Worm (Caenorhabditis elegans) whole organism, L1 larva: ENCODE measurements around the gene str-231.

ENCODE experiments used
- C16A3.4 ChIP-seq: fragments of 150-350 bp; optimal IDR thresholded peaks from 2 replicates; lab custom pipeline; 2014; ENCODE audit warnings: missing biosample characterization, missing genetic modification characterization
- Y116A8C.19 ChIP-seq: sonication (generic microtip); optimal IDR thresholded peaks from 2 replicates; lab custom pipeline; 2016; ENCODE audit warnings: missing compliant biosample characterization, missing genetic modification characterization, borderline replicate concordance
- alr-1 ChIP-seq: fragments of 200-800 bp; sonication (Bioruptor generic); optimal IDR thresholded peaks from 2 replicates; lab custom pipeline; 2018; ENCODE audit warnings: borderline replicate concordance, mild to moderate bottlenecking, missing genetic modification characterization, missing compliant biosample characterization
- aly-2 ChIP-seq: fragments of 150-350 bp; optimal IDR thresholded peaks from 2 replicates; lab custom pipeline; 2014; ENCODE audit warnings: missing biosample characterization, missing genetic modification characterization
- blmp-1 ChIP-seq: fragments of 150-350 bp; optimal IDR thresholded peaks from 2 replicates; lab custom pipeline; 2014; ENCODE audit warnings: missing biosample characterization, missing genetic modification characterization
- ceh-8 ChIP-seq: fragments of 200-800 bp; sonication (Bioruptor generic); optimal IDR thresholded peaks from 2 replicates; lab custom pipeline; 2018; ENCODE audit warnings: mild to moderate bottlenecking, missing genetic modification characterization, moderate library complexity, missing compliant biosample characterization
- ceh-82 ChIP-seq, 3 experiments: fragments of 150-350 bp in 1 of 3; sonication (generic microtip) in 2 of 3; optimal IDR thresholded peaks; 2 replicates each; lab custom pipeline; 2014 to 2017; ENCODE audit warnings: missing biosample characterization in 3 of 3, missing genetic modification characterization in 3 of 3
- ceh-88 ChIP-seq: fragments of 200-800 bp; sonication (Bioruptor generic); IDR thresholded peaks from 2 replicates; pipeline ENCODE4 v1.3.6; 2022; ENCODE audit warnings: missing genetic modification characterization, missing compliant biosample characterization
- ceh-90 ChIP-seq: sonication (generic microtip); optimal IDR thresholded peaks from 2 replicates; lab custom pipeline; 2016; ENCODE audit warnings: missing genetic modification characterization, missing compliant biosample characterization
- ces-1 ChIP-seq: fragments of 150-350 bp; optimal IDR thresholded peaks from 2 replicates; lab custom pipeline; 2014; ENCODE audit warnings: missing biosample characterization, missing genetic modification reagents, missing genetic modification characterization
- dpl-1 ChIP-seq, 3 experiments: fragments of 150-350 bp in 2 of 3; sonication (generic microtip) in 1 of 3; optimal IDR thresholded peaks; 2 replicates each; lab custom pipeline; 2014 to 2017; ENCODE audit warnings: missing biosample characterization in 3 of 3, missing genetic modification characterization in 3 of 3, missing genetic modification reagents in 3 of 3
- efl-1 ChIP-seq, 4 experiments: fragments of 150-350 bp; optimal IDR thresholded peaks in 3 of 4; peaks in 1 of 4; 1 replicate in 1 of 4; 2 replicates in 3 of 4; lab custom pipeline; 2014; ENCODE audit warnings: missing biosample characterization in 2 of 4, missing genetic modification characterization in 2 of 4, missing genetic modification reagents in 2 of 4
- efl-3 ChIP-seq: fragments of 200-800 bp; sonication (Bioruptor generic); optimal IDR thresholded peaks from 2 replicates; lab custom pipeline; 2018; ENCODE audit warnings: mild to moderate bottlenecking, missing genetic modification characterization, missing compliant biosample characterization
- egl-27 ChIP-seq, 2 experiments: fragments of 150-350 bp in 1 of 2; sonication (generic microtip); optimal IDR thresholded peaks; 3 replicates each; lab custom pipeline; 2017 to 2018; ENCODE audit warnings: missing biosample characterization in 2 of 2, missing genetic modification characterization in 2 of 2, missing genetic modification reagents in 2 of 2
- fkh-4 ChIP-seq: sonication (generic microtip); optimal IDR thresholded peaks from 2 replicates; lab custom pipeline; 2016; ENCODE audit warnings: missing compliant biosample characterization, missing genetic modification characterization, borderline replicate concordance
- fkh-8 ChIP-seq: sonication (generic microtip); optimal IDR thresholded peaks from 2 replicates; lab custom pipeline; 2016; ENCODE audit warnings: mild to moderate bottlenecking, missing genetic modification characterization, missing compliant biosample characterization
- grh-1 ChIP-seq: fragments of 200-800 bp; sonication (Bioruptor generic); IDR thresholded peaks from 2 replicates; pipeline ENCODE4 v1.3.6; 2022; ENCODE audit warnings: missing genetic modification reagents, missing genetic modification characterization, missing compliant biosample characterization
- hlh-17 ChIP-seq: fragments of 200-800 bp; sonication (Bioruptor generic); optimal IDR thresholded peaks from 2 replicates; lab custom pipeline; 2018; ENCODE audit warnings: missing genetic modification characterization, mild to moderate bottlenecking, missing compliant biosample characterization, moderate library complexity, borderline replicate concordance
- hpl-2 ChIP-seq: fragments of 150-350 bp; optimal IDR thresholded peaks from 2 replicates; lab custom pipeline; 2014; ENCODE audit warnings: missing biosample characterization, missing genetic modification reagents, missing genetic modification characterization
- irx-1 ChIP-seq: sonication (generic microtip); optimal IDR thresholded peaks from 2 replicates; lab custom pipeline; 2016; ENCODE audit warnings: missing genetic modification characterization, missing compliant biosample characterization
- isw-1 ChIP-seq: fragments of 200-800 bp; sonication (Bioruptor generic); IDR thresholded peaks from 2 replicates; pipeline ENCODE4 v1.3.6; 2022; ENCODE audit warnings: missing genetic modification characterization, missing compliant biosample characterization
- jun-1 ChIP-seq: fragments of 150-350 bp; optimal IDR thresholded peaks from 2 replicates; lab custom pipeline; 2014; ENCODE audit warnings: missing biosample characterization, missing genetic modification reagents, missing genetic modification characterization
- lin-13 ChIP-seq: fragments of 150-350 bp; optimal IDR thresholded peaks from 2 replicates; lab custom pipeline; 2014; ENCODE audit warnings: missing biosample characterization, missing genetic modification reagents, missing genetic modification characterization
- lin-15B ChIP-seq: fragments of 150-350 bp; sonication (generic microtip); optimal IDR thresholded peaks from 3 replicates; lab custom pipeline; 2014; ENCODE audit warnings: missing biosample characterization, missing genetic modification characterization
- lin-39 ChIP-seq: fragments of 150-350 bp; optimal IDR thresholded peaks from 2 replicates; lab custom pipeline; 2014; ENCODE audit warnings: missing biosample characterization, missing genetic modification reagents, missing genetic modification characterization
- mdl-1 ChIP-seq, 2 experiments: fragments of 150-350 bp; optimal IDR thresholded peaks; 2 replicates each; lab custom pipeline; 2014 to 2017; ENCODE audit warnings: missing biosample characterization in 2 of 2, missing genetic modification characterization in 2 of 2, inconsistent platforms in 1 of 2
- nhr-11 ChIP-seq: fragments of 150-350 bp; optimal IDR thresholded peaks from 2 replicates; lab custom pipeline; 2014; ENCODE audit warnings: missing biosample characterization, missing genetic modification characterization
- nhr-12 ChIP-seq: sonication (generic microtip); optimal IDR thresholded peaks from 2 replicates; lab custom pipeline; 2017; ENCODE audit warnings: missing biosample characterization, missing genetic modification characterization
- nhr-20 ChIP-seq: sonication (generic microtip); optimal IDR thresholded peaks from 2 replicates; lab custom pipeline; 2016; ENCODE audit warnings: mild to moderate bottlenecking, missing genetic modification characterization, missing compliant biosample characterization
- nhr-84 ChIP-seq: sonication (generic microtip); optimal IDR thresholded peaks from 2 replicates; lab custom pipeline; 2017; ENCODE audit warnings: missing biosample characterization, missing genetic modification characterization
- snpc-4 ChIP-seq: fragments of 150-350 bp; optimal IDR thresholded peaks from 2 replicates; lab custom pipeline; 2014; ENCODE audit warnings: missing biosample characterization, missing genetic modification characterization
- sup-37 ChIP-seq: fragments of 200-800 bp; sonication (Bioruptor generic); optimal IDR thresholded peaks from 2 replicates; lab custom pipeline; 2018; ENCODE audit warnings: mild to moderate bottlenecking, missing genetic modification characterization, missing compliant biosample characterization
- swsn-7 ChIP-seq: sonication (generic microtip); optimal IDR thresholded peaks from 2 replicates; lab custom pipeline; 2016; ENCODE audit warnings: missing genetic modification characterization, missing compliant biosample characterization
- tbx-2 ChIP-seq: sonication (generic microtip); optimal IDR thresholded peaks from 2 replicates; lab custom pipeline; 2016; ENCODE audit warnings: missing genetic modification characterization, missing compliant biosample characterization
- tlp-1 ChIP-seq: fragments of 150-350 bp; optimal IDR thresholded peaks from 2 replicates; lab custom pipeline; 2014; ENCODE audit warnings: missing biosample characterization, missing genetic modification characterization
- unc-130 ChIP-seq: fragments of 150-350 bp; optimal IDR thresholded peaks from 2 replicates; lab custom pipeline; 2017; ENCODE audit warnings: missing biosample characterization, missing genetic modification characterization, inconsistent platforms
- unc-30 ChIP-seq: sonication (generic microtip); optimal IDR thresholded peaks from 2 replicates; lab custom pipeline; 2017; ENCODE audit warnings: missing biosample characterization, missing genetic modification characterization
- vab-15 ChIP-seq: sonication (generic microtip); optimal IDR thresholded peaks from 2 replicates; lab custom pipeline; 2017; ENCODE audit warnings: missing genotype, mild to moderate bottlenecking, missing genetic modification characterization, missing compliant biosample characterization
- zip-4 ChIP-seq: fragments of 200-800 bp; sonication (Bioruptor generic); optimal IDR thresholded peaks from 2 replicates; lab custom pipeline; 2018; ENCODE audit warnings: mild to moderate bottlenecking, missing genetic modification characterization, moderate library complexity, missing compliant biosample characterization

The str-231 gene

ce11 chrV:15974836-15975235 is 32.6 kb downstream of the str-231 start, which contains the start of gene sru-22:
sru-22 (minus strand) TSS chrV:15974936.
- no peak for TF ChIP-seq ceh-8 (GFP tag; lab: Kevin White, UChicago)
- TF ChIP-seq jun-1 (tag; lab: Kevin White, UChicago): no peak
- no peak for TF ChIP-seq irx-1 (tag; lab: Kevin White, UChicago)
- TF ChIP-seq efl-1 (optimal IDR thresholded peaks at IDR 0.05; lab: Kevin White, UChicago): no peak
- TF ChIP-seq efl-1 (GFP tag; optimal IDR thresholded peaks at IDR 0.05 in 1 of 2; lab: Kevin White, UChicago): peak in 1 of 2 experiments; percentile 7
- TF ChIP-seq tbx-2: no peak

ce11 chrV:15972484-15972883 is 34.9 kb downstream of the str-231 start, which contains the start of gene sru-23:
sru-23 (minus strand) TSS chrV:15972584.
- TF ChIP-seq lin-39 (tag; lab: Kevin White, UChicago) (no peak), dpl-1 (GFP tag; optimal IDR thresholded peaks at IDR 0.05; lab: Kevin White, UChicago) (no peak), hpl-2 (GFP tag; lab: Kevin White, UChicago) (no peak), hlh-17 (GFP tag; lab: Kevin White, UChicago) (no peak), egl-27 (tag; optimal IDR thresholded peaks at IDR 0.05; lab: Kevin White, UChicago) (no peak), nhr-20 (tag; lab: Kevin White, UChicago) (no peak), efl-3 (GFP tag; lab: Kevin White, UChicago) (no peak), unc-30 (tag; lab: Kevin White, UChicago) (no peak), ceh-82 (tag; optimal IDR thresholded peaks at IDR 0.05; lab: Kevin White, UChicago) (no peak), swsn-7 (no peak), tlp-1 (no peak), ceh-90 (tag; lab: Kevin White, UChicago) (no peak), efl-1 (optimal IDR thresholded peaks at IDR 0.05; lab: Kevin White, UChicago) (no peak), efl-1 (GFP tag; optimal IDR thresholded peaks at IDR 0.05 in 1 of 2; lab: Kevin White, UChicago) (no peak), tbx-2 (no peak), zip-4 (no peak), alr-1 (tag; lab: Kevin White, UChicago) (no peak)

DNA sequence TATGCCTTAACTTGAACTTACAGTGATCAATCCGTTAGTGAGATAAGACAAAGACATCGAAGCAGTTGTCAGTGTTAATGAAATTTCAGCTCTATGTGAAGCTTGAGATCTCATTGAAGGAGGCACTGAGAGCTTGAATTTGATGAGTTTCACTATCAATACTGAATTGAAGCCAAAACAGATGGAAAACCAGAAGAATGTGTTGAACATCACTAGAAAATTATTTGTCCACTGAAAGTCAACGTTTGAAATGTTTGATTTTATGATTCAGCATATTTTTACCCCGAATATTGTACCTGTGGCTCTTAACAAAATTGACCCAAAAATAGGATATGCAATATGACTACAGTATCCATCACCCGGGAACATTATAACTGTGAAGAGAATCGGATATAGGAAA is 36.6 kb downstream of the str-231 start:
- TF ChIP-seq fkh-4 (tag; lab: Kevin White, UChicago) (no peak), isw-1 (no peak), Y116A8C.19 (tag; lab: Kevin White, UChicago) (no peak), nhr-11 (no peak), nhr-12 (tag; lab: Kevin White, UChicago) (no peak), ces-1 (GFP tag; lab: Kevin White, UChicago) (no peak), unc-130 (tag; lab: Kevin White, UChicago) (no peak), mdl-1 (tag; optimal IDR thresholded peaks at IDR 0.05; lab: Kevin White, UChicago) (no peak), lin-39 (tag; lab: Kevin White, UChicago) (no peak), ceh-88 (GFP tag; lab: Robert Waterston, UW) (no peak), grh-1 (GFP tag; lab: Robert Waterston, UW) (no peak), zip-4 (no peak)

- TF ChIP-seq aly-2 (tag; lab: Kevin White, UChicago): no peak
- no peak for TF ChIP-seq snpc-4 (tag; lab: Kevin White, UChicago)
- no peak for TF ChIP-seq ces-1 (GFP tag; lab: Kevin White, UChicago)
- TF ChIP-seq swsn-7: no peak
- no peak for TF ChIP-seq lin-13 (GFP tag; lab: Kevin White, UChicago)
- no peak for TF ChIP-seq alr-1 (tag; lab: Kevin White, UChicago)
- no peak for TF ChIP-seq fkh-4 (tag; lab: Kevin White, UChicago)
- TF ChIP-seq blmp-1 (tag; lab: Kevin White, UChicago): no peak
- no peak for TF ChIP-seq fkh-8
- TF ChIP-seq C16A3.4 (tag; lab: Kevin White, UChicago): no peak
- no peak for TF ChIP-seq sup-37 (GFP tag; lab: Kevin White, UChicago)
- no peak for TF ChIP-seq vab-15 (tag; lab: Kevin White, UChicago)
- TF ChIP-seq grh-1 (GFP tag; lab: Robert Waterston, UW): no peak
- no peak for TF ChIP-seq unc-30 (tag; lab: Kevin White, UChicago)
- no peak for TF ChIP-seq nhr-84 (tag; lab: Kevin White, UChicago)
- no peak for TF ChIP-seq lin-15B (tag; lab: Kevin White, UChicago)
Measured at ce11 chrV:15969653-15970052, 37.8 kb downstream of the str-231 start, which contains the start of gene F36G9.7. F36G9.7 (minus strand) TSS chrV:15969753.
